Fruit fly (Drosophila melanogaster) whole organism, embryonic: Measurements from ENCODE around the gene Klp10A.

Source experiments
- Ada2b ChIP-seq: fragments of 200-800 bp; sonication (Bioruptor generic); IDR thresholded peaks from 2 replicates; pipeline ENCODE4 v1.3.6; 2022; ENCODE audit warnings: missing biosample characterization, missing genetic modification characterization
- Awh ChIP-seq: fragments of 200-800 bp; sonication (Bioruptor generic); IDR thresholded peaks from 2 replicates; pipeline ENCODE4, ENCODE4 v1.3.6; 2022; ENCODE audit warnings: missing biosample characterization, missing genetic modification characterization
- BtbVII ChIP-seq: fragments of 200-800 bp; sonication (Bioruptor generic); optimal IDR thresholded peaks from 3 replicates; lab custom pipeline; 2017; ENCODE audit warnings: missing biosample characterization, mild to moderate bottlenecking, missing genetic modification characterization
- CG1024 ChIP-seq: fragments of 200-800 bp; sonication (Bioruptor generic); IDR thresholded peaks from 2 replicates; pipeline ENCODE4 v1.3.6; 2022; ENCODE audit warnings: missing biosample characterization, missing genetic modification characterization
- CG11695 ChIP-seq: fragments of 200-800 bp; sonication (Bioruptor generic); IDR thresholded peaks from 3 replicates; pipeline ENCODE4 v1.3.6; 2022; ENCODE audit warnings: missing biosample characterization, missing genetic modification characterization
- CG12659 ChIP-seq: fragments of 200-800 bp; sonication (Bioruptor generic); optimal IDR thresholded peaks from 3 replicates; lab custom pipeline; 2017; ENCODE audit warnings: mild to moderate bottlenecking, missing biosample characterization, missing genetic modification reagents, missing genetic modification characterization
- CG13287 ChIP-seq: fragments of 200-800 bp; sonication (Bioruptor generic); IDR thresholded peaks from 2 replicates; pipeline ENCODE4 v1.3.6; 2022; ENCODE audit warnings: missing biosample characterization, missing genetic modification characterization; ENCODE audit not compliant: partially characterized antibody
- CG1529 ChIP-seq: fragments of 200-800 bp; sonication (Bioruptor generic); optimal IDR thresholded peaks from 3 replicates; lab custom pipeline; 2018; ENCODE audit warnings: missing biosample characterization, missing genetic modification characterization
- CG15479 ChIP-seq: fragments of 200-800 bp; sonication (Bioruptor generic); optimal IDR thresholded peaks from 3 replicates; lab custom pipeline; 2019; ENCODE audit warnings: missing biosample characterization, mild to moderate bottlenecking, missing genetic modification characterization, moderate library complexity
- CG15514 ChIP-seq: fragments of 200-800 bp; sonication (Bioruptor generic); optimal IDR thresholded peaks from 3 replicates; lab custom pipeline; 2017; ENCODE audit warnings: missing biosample characterization, missing genetic modification characterization, mild to moderate bottlenecking, moderate library complexity, missing genetic modification reagents
- CG16779 ChIP-seq: fragments of 200-800 bp; sonication (Bioruptor generic); IDR thresholded peaks from 2 replicates; pipeline ENCODE4 v1.3.6; 2022; ENCODE audit warnings: missing biosample characterization, missing genetic modification characterization
- CG16863 ChIP-seq: fragments of 200-800 bp; sonication (Bioruptor generic); optimal IDR thresholded peaks from 3 replicates; lab custom pipeline; 2016; ENCODE audit warnings: missing biosample characterization, missing genetic modification characterization
- CG32532 ChIP-seq: fragments of 200-800 bp; sonication (Bioruptor generic); IDR thresholded peaks from 2 replicates; pipeline ENCODE4 v1.3.6; 2022; ENCODE audit warnings: missing biosample characterization, missing genetic modification characterization
- CG34376 ChIP-seq: fragments of 200-800 bp; sonication (Bioruptor generic); optimal IDR thresholded peaks from 2 replicates; lab custom pipeline; 2018; ENCODE audit warnings: missing biosample characterization, mild to moderate bottlenecking, missing genetic modification characterization
- CG4820 ChIP-seq: fragments of 200-800 bp; sonication (Bioruptor generic); optimal IDR thresholded peaks from 3 replicates; lab custom pipeline; 2016; ENCODE audit warnings: missing biosample characterization, missing genetic modification characterization
- CG5245 ChIP-seq: fragments of 200-800 bp; sonication (Bioruptor generic); optimal IDR thresholded peaks from 3 replicates; lab custom pipeline; 2016; ENCODE audit warnings: missing biosample characterization, missing genetic modification characterization
- CG7786 ChIP-seq: fragments of 200-800 bp; sonication (Bioruptor generic); optimal IDR thresholded peaks from 2 replicates; lab custom pipeline; 2016; ENCODE audit warnings: missing biosample characterization, missing genetic modification characterization
- CG8765 ChIP-seq: fragments of 200-800 bp; sonication (Bioruptor generic); IDR thresholded peaks from 2 replicates; pipeline ENCODE4 v1.3.6; 2022; ENCODE audit warnings: missing biosample characterization, missing genetic modification characterization
- CG8924 ChIP-seq: fragments of 200-800 bp; optimal IDR thresholded peaks from 3 replicates; lab custom pipeline; 2019; ENCODE audit warnings: missing biosample characterization, mild to moderate bottlenecking, missing genetic modification characterization, moderate library complexity
- CG9609 ChIP-seq: fragments of 200-800 bp; sonication (Bioruptor generic); optimal IDR thresholded peaks from 3 replicates; lab custom pipeline; 2016; ENCODE audit warnings: missing biosample characterization, missing genetic modification characterization
- CTCF ChIP-seq: fragments of 200-800 bp; sonication (Bioruptor generic); optimal IDR thresholded peaks from 2 replicates; lab custom pipeline; 2017; ENCODE audit warnings: missing biosample characterization, mild to moderate bottlenecking, missing genetic modification characterization, moderate library complexity
- Doc3 ChIP-seq: fragments of 200-800 bp; sonication (Bioruptor generic); IDR thresholded peaks from 3 replicates; pipeline ENCODE4 v1.3.6; 2022; ENCODE audit warnings: missing biosample characterization, missing genetic modification characterization; ENCODE audit not compliant: partially characterized antibody
- HLHmδ ChIP-seq: fragments of 200-800 bp; sonication (Bioruptor generic); optimal IDR thresholded peaks from 2 replicates; lab custom pipeline; 2018; ENCODE audit warnings: missing biosample characterization, mild to moderate bottlenecking, missing genetic modification characterization, moderate library complexity
- Hr51 ChIP-seq, 2 experiments: fragments of 200-800 bp; sonication (Bioruptor generic); optimal IDR thresholded peaks; 2 replicates in 1 of 2; 3 replicates in 1 of 2; lab custom pipeline; 2016 to 2018; ENCODE audit warnings: missing biosample characterization in 2 of 2, missing genetic modification characterization in 2 of 2, mild to moderate bottlenecking in 1 of 2, moderate library complexity in 1 of 2
- Med ChIP-seq: fragments of 200-800 bp; sonication (Bioruptor generic); peaks from one replicate; lab custom pipeline; 2016; ENCODE audit warnings: missing biosample characterization, missing genetic modification characterization, mild to moderate bottlenecking, inconsistent platforms, moderate library complexity
- Rfx ChIP-seq: fragments of 200-800 bp; sonication (Bioruptor generic); IDR thresholded peaks from 2 replicates; pipeline ENCODE4 v1.3.6; 2022; ENCODE audit warnings: missing biosample characterization, missing genetic modification characterization
- Side ChIP-seq: fragments of 200-800 bp; sonication (Bioruptor generic); optimal IDR thresholded peaks from 2 replicates; lab custom pipeline; 2016; ENCODE audit warnings: missing biosample characterization, missing genetic modification characterization
- Sry-δ ChIP-seq: fragments of 200-800 bp; sonication (Bioruptor generic); optimal IDR thresholded peaks from 2 replicates; lab custom pipeline; 2016; ENCODE audit warnings: missing biosample characterization, missing genetic modification characterization
- amos ChIP-seq: fragments of 200-800 bp; sonication (Bioruptor generic); IDR thresholded peaks from 2 replicates; pipeline ENCODE4 v1.3.6; 2022; ENCODE audit warnings: missing biosample characterization, missing genetic modification characterization; ENCODE audit not compliant: partially characterized antibody
- bbx ChIP-seq: fragments of 200-800 bp; sonication (Bioruptor generic); IDR thresholded peaks from 2 replicates; pipeline ENCODE4 v1.3.6; 2022; ENCODE audit warnings: missing biosample characterization, missing genetic modification characterization; ENCODE audit not compliant: partially characterized antibody
- bigmax ChIP-seq: fragments of 200-800 bp; sonication (Bioruptor generic); optimal IDR thresholded peaks from 2 replicates; lab custom pipeline; 2018; ENCODE audit warnings: missing biosample characterization, mild to moderate bottlenecking, missing genetic modification characterization
- cad ChIP-seq: fragments of >200 bp; optimal IDR thresholded peaks from 2 replicates; lab custom pipeline; 2017; ENCODE audit warnings: missing biosample characterization, missing genetic modification characterization
- cas ChIP-seq: fragments of 200-800 bp; sonication (Bioruptor generic); IDR thresholded peaks from 2 replicates; pipeline ENCODE4 v1.3.6; 2022; ENCODE audit warnings: missing biosample characterization, missing genetic modification characterization
- chm ChIP-seq: fragments of 200-800 bp; sonication (Bioruptor generic); IDR thresholded peaks from 2 replicates; pipeline ENCODE4 v1.3.6; 2022; ENCODE audit warnings: missing biosample characterization, missing genetic modification characterization
- fd102C ChIP-seq: fragments of 200-800 bp; sonication (Bioruptor generic); optimal IDR thresholded peaks from 2 replicates; lab custom pipeline; 2018; ENCODE audit warnings: missing biosample characterization, mild to moderate bottlenecking, missing genetic modification characterization, moderate library complexity
- fd96Cb ChIP-seq: fragments of 200-800 bp; sonication (Bioruptor generic); optimal IDR thresholded peaks from 2 replicates; lab custom pipeline; 2018; ENCODE audit warnings: missing biosample characterization, mild to moderate bottlenecking, missing genetic modification characterization, moderate library complexity
- gcm ChIP-seq: fragments of 200-800 bp; sonication (Bioruptor generic); optimal IDR thresholded peaks from 2 replicates; lab custom pipeline; 2019; ENCODE audit warnings: missing biosample characterization, mild to moderate bottlenecking, missing genetic modification characterization, moderate library complexity
- gsb ChIP-seq: fragments of 200-800 bp; sonication (Bioruptor generic); IDR thresholded peaks from 2 replicates; pipeline ENCODE4 v1.3.6; 2022; ENCODE audit warnings: missing biosample characterization, missing genetic modification characterization
- gsb-n ChIP-seq: fragments of 200-800 bp; sonication (Bioruptor generic); optimal IDR thresholded peaks from 3 replicates; lab custom pipeline; 2018; ENCODE audit warnings: missing biosample characterization, mild to moderate bottlenecking, missing genetic modification characterization
- hbn ChIP-seq: fragments of 200-800 bp; sonication (Bioruptor generic); IDR thresholded peaks from 2 replicates; pipeline ENCODE4 v1.3.6; 2022; ENCODE audit warnings: missing biosample characterization, missing genetic modification characterization; ENCODE audit not compliant: partially characterized antibody
- kay ChIP-seq: fragments of 200-800 bp; sonication (Bioruptor generic); optimal IDR thresholded peaks from 2 replicates; lab custom pipeline; 2016; ENCODE audit warnings: missing biosample characterization, missing genetic modification characterization
- nerfin-2 ChIP-seq: fragments of 200-800 bp; sonication (Bioruptor generic); IDR thresholded peaks from 2 replicates; pipeline ENCODE4 v1.3.6; 2022; ENCODE audit warnings: missing biosample characterization, missing genetic modification characterization; ENCODE audit not compliant: partially characterized antibody
- nom ChIP-seq: fragments of 200-800 bp; sonication (Bioruptor generic); optimal IDR thresholded peaks from 2 replicates; lab custom pipeline; 2017; ENCODE audit warnings: missing biosample characterization, missing genetic modification characterization, mild to moderate bottlenecking, moderate library complexity, missing genetic modification reagents
- pum ChIP-seq: fragments of 200-800 bp; sonication (Bioruptor generic); optimal IDR thresholded peaks from 2 replicates; lab custom pipeline; 2016; ENCODE audit warnings: missing biosample characterization, missing genetic modification characterization
- seq ChIP-seq: fragments of 200-800 bp; sonication (Bioruptor generic); IDR thresholded peaks from 2 replicates; pipeline ENCODE4 v1.3.6; 2022; ENCODE audit warnings: missing biosample characterization, missing genetic modification characterization
- slou ChIP-seq: fragments of 200-800 bp; sonication (Bioruptor generic); optimal IDR thresholded peaks from 3 replicates; lab custom pipeline; 2016; ENCODE audit warnings: missing biosample characterization, missing genetic modification characterization
- tll ChIP-seq, 2 experiments: fragments of 200-800 bp in 1 of 2; fragments of >200 bp in 1 of 2; sonication (Bioruptor generic) in 1 of 2; optimal IDR thresholded peaks; 2 replicates each; lab custom pipeline; 2017 to 2019; ENCODE audit warnings: missing biosample characterization in 2 of 2, missing genetic modification characterization in 2 of 2, mild to moderate bottlenecking in 1 of 2, moderate library complexity in 1 of 2
- tna ChIP-seq: fragments of 200-800 bp; sonication (Bioruptor generic); IDR thresholded peaks from 2 replicates; pipeline ENCODE4 v1.3.6; 2022; ENCODE audit warnings: missing biosample characterization, missing genetic modification characterization; ENCODE audit not compliant: partially characterized antibody
- unc-4 ChIP-seq: fragments of 200-800 bp; sonication (Bioruptor generic); IDR thresholded peaks from 2 replicates; pipeline ENCODE4 v1.3.6; 2022; ENCODE audit warnings: missing biosample characterization, missing genetic modification characterization; ENCODE audit not compliant: partially characterized antibody
- vvl ChIP-seq: fragments of 200-800 bp; sonication (Bioruptor generic); IDR thresholded peaks from 2 replicates; pipeline ENCODE4 v1.3.6; 2022; ENCODE audit warnings: missing biosample characterization, missing genetic modification characterization
- zen2 ChIP-seq: fragments of 200-800 bp; sonication (Bioruptor generic); IDR thresholded peaks from 3 replicates; pipeline ENCODE4 v1.3.6; 2022; ENCODE audit warnings: missing biosample characterization, missing genetic modification characterization; ENCODE audit not compliant: partially characterized antibody

Klp10A gene

DNA sequence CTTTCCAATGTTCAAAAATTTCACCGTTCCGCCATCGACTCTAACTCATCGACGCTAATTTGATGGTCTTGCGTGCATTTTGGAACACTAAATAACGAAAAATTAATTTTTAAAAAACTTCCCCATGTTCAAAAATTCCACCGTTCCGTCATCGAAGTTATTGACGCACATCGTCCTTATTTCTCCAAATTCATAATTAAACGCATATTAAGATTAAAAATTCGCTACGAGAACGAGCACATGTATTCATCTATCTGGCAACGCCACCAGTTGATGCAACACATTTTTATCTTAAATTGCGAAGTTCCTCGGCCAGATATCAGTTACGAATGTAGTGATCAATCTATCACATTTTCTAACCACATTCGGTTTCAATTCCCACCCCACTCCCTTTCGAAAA, 12.3 kb upstream of the Klp10A start, which contains the start of gene Lint-1:
Lint-1 (plus strand) TSS at position 123 of the 400 bp plus-strand sequence.
- TF ChIP-seq gcm (no peak), slou (GFP tag; lab: Kevin White, UChicago) (no peak), tll (GFP tag; optimal IDR thresholded peaks at IDR 0.05; lab: Kevin White, UChicago) (no peak), unc-4 (GFP tag; lab: Robert Waterston, UW) (no peak), Side (peak; percentile 12), cas (no peak), CG9609 (GFP tag; lab: Kevin White, UChicago) (no peak), gsb-n (tag; lab: Kevin White, UChicago) (peak; percentile 15), CG16863 (GFP tag; lab: Kevin White, UChicago) (no peak), cad (no peak), HLHmδ (no peak), Sry-δ (GFP tag; lab: Kevin White, UChicago) (peak; percentile 33), CG8765 (GFP tag; lab: Robert Waterston, UW) (no peak), seq (GFP tag; lab: Robert Waterston, UW) (0 out of 2 replicates have a peak, but pooled peaks have one; percentile 25), nerfin-2 (no peak), CTCF (GFP tag; lab: Kevin White, UChicago) (no peak), CG12659 (GFP tag; lab: Kevin White, UChicago) (no peak), BtbVII (GFP tag; lab: Kevin White, UChicago) (no peak), fd96Cb (tag; lab: Kevin White, UChicago) (no peak), bigmax (no peak), Med (peak; percentile 74), Hr51 (GFP tag; optimal IDR thresholded peaks at IDR 0.05; lab: Kevin White, UChicago) (no peak), CG15514 (GFP tag; lab: Kevin White, UChicago) (peak; percentile 20), kay (no peak), CG13287 (no peak), CG1024 (no peak), CG16779 (GFP tag; lab: Robert Waterston, UW) (no peak), CG5245 (no peak), vvl (peak; percentile 42; the same call in 1 of the 2 replicates), CG7786 (GFP tag; lab: Kevin White, UChicago) (peak; percentile 23), CG1529 (no peak), fd102C (GFP tag; lab: Kevin White, UChicago) (no peak), pum (GFP tag; lab: Kevin White, UChicago) (no peak), gsb (GFP tag; lab: Robert Waterston, UW) (no peak), hbn (GFP tag; lab: Robert Waterston, UW) (no peak), zen2 (no peak), chm (GFP tag; lab: Robert Waterston, UW) (no peak), CG15479 (GFP tag; lab: Kevin White, UChicago) (peak; percentile 39), CG4820 (GFP tag; lab: Kevin White, UChicago) (no peak), nom (GFP tag; lab: Kevin White, UChicago) (no peak), CG11695 (GFP tag; lab: Robert Waterston, UW) (no peak), Ada2b (GFP tag; lab: Robert Waterston, UW) (no peak), Awh (no peak), bbx (no peak), Doc3 (GFP tag; lab: Robert Waterston, UW) (no peak), CG34376 (GFP tag; lab: Kevin White, UChicago) (no peak), tna (GFP tag; lab: Robert Waterston, UW) (no peak), CG32532 (no peak), Rfx (0 out of 2 replicates have a peak, but pooled peaks have one; percentile 33), amos (no peak), CG8924 (tag; lab: Kevin White, UChicago) (no peak)
